Fruit fly (Drosophila melanogaster): ENCODE results near the gene AP-2alpha.

DNA sequence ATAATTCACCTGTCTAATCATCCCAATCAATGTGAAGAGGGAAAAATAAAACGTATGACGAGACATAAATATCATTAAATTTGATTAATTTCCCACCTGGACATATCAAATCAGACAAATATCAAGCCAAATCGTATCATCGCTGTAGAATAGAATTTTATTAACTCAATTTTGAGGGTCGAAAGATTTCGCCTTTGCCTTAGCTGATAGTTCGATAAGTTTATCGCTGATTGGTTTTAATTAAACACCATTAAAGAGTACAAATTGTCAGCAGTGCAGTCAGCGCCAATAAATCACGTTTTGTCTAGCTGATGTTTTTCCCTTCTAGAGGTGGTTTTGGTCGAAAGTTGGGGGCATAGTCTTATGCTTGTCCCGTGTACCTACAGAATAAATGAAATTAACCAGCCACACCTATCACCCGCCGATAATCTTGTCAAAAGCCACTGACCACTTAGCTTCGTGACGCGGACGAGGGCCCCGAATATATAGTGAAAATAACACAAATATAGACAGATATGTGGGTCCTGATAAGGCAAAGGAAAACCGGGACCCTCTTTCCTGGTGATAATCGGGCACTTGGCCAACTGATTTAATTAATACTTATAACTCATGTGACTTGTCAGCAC lies 35.6 kb downstream of the AP-2alpha start:
- TF ChIP-seq CG7045 (GFP tag; optimal IDR thresholded peaks at IDR 0.05) (no peak), kay (GFP tag; ENCODE audit: borderline replicate concordance) (no peak)
